Fruit fly (Drosophila melanogaster) whole organism, prepupa: Measurements from ENCODE around the gene CG33191.

ENCODE experiments used
- CG10669 ChIP-seq: fragments of 200-800 bp; sonication (Bioruptor generic); optimal IDR thresholded peaks from 3 replicates; lab custom pipeline; 2018; ENCODE audit warnings: missing biosample characterization, mild to moderate bottlenecking, missing genetic modification characterization, moderate library complexity
- CG11762 ChIP-seq: fragments of 200-800 bp; sonication (Bioruptor generic); optimal IDR thresholded peaks from 3 replicates; lab custom pipeline; 2016; ENCODE audit warnings: missing biosample characterization, missing genetic modification characterization; ENCODE audit not compliant: insufficient read depth
- CG11902 ChIP-seq: fragments of 200-800 bp; sonication (Bioruptor generic); optimal IDR thresholded peaks from 3 replicates; lab custom pipeline; 2016; ENCODE audit warnings: missing biosample characterization, missing genetic modification characterization
- CG15336 ChIP-seq: fragments of 200-800 bp; sonication (Bioruptor generic); IDR thresholded peaks from 2 replicates; pipeline ENCODE4 v1.3.6; 2022; ENCODE audit warnings: missing biosample characterization, missing genetic modification characterization
- CG1621 ChIP-seq: fragments of 200-800 bp; sonication (Bioruptor generic); optimal IDR thresholded peaks from 3 replicates; lab custom pipeline; 2018; ENCODE audit warnings: missing biosample characterization, mild to moderate bottlenecking, missing genetic modification characterization
- CG31627 ChIP-seq: fragments of 200-800 bp; sonication (Bioruptor generic); optimal IDR thresholded peaks from 3 replicates; lab custom pipeline; 2016; ENCODE audit warnings: missing biosample characterization, missing genetic modification characterization
- CG32006 ChIP-seq: fragments of 200-800 bp; sonication (Bioruptor generic); optimal IDR thresholded peaks from 3 replicates; lab custom pipeline; 2017; ENCODE audit warnings: missing biosample characterization, mild to moderate bottlenecking, missing genetic modification characterization
- CG3919 ChIP-seq: fragments of 200-800 bp; sonication (Bioruptor generic); optimal IDR thresholded peaks from 3 replicates; lab custom pipeline; 2016; ENCODE audit warnings: missing biosample characterization, missing genetic modification characterization
- CG6163 ChIP-seq: fragments of 200-800 bp; sonication (Bioruptor generic); IDR thresholded peaks from 3 replicates; pipeline ENCODE4 v1.3.6; 2022; ENCODE audit warnings: missing biosample characterization, missing genetic modification characterization
- CG6792 ChIP-seq: fragments of 200-800 bp; sonication (Bioruptor generic); optimal IDR thresholded peaks from 3 replicates; lab custom pipeline; 2016; ENCODE audit warnings: missing biosample characterization, missing genetic modification characterization
- CG6854 ChIP-seq: fragments of 200-800 bp; sonication (Bioruptor generic); optimal IDR thresholded peaks from 2 replicates; lab custom pipeline; 2017; ENCODE audit warnings: missing biosample characterization, mild to moderate bottlenecking, missing genetic modification characterization
- CG7368 ChIP-seq: fragments of 200-800 bp; sonication (Bioruptor generic); optimal IDR thresholded peaks from 3 replicates; lab custom pipeline; 2016; ENCODE audit warnings: missing biosample characterization, missing genetic modification characterization
- CG8119 ChIP-seq: fragments of 200-800 bp; sonication (Bioruptor generic); IDR thresholded peaks from 3 replicates; pipeline ENCODE4 v1.3.6; 2022; ENCODE audit warnings: missing biosample characterization, missing genetic modification characterization
- CG9139 ChIP-seq: fragments of 200-800 bp; sonication (Bioruptor generic); optimal IDR thresholded peaks from 3 replicates; lab custom pipeline; 2017; ENCODE audit warnings: missing biosample characterization, mild to moderate bottlenecking, missing genetic modification characterization
- Eip78C ChIP-seq: fragments of 200-800 bp; sonication (Bioruptor generic); peaks from one replicate; lab custom pipeline; 2016; ENCODE audit warnings: missing biosample characterization, missing genetic modification characterization
- Eip93F ChIP-seq: fragments of 200-800 bp; sonication (Bioruptor generic); optimal IDR thresholded peaks from 2 replicates; lab custom pipeline; 2016; ENCODE audit warnings: missing biosample characterization, mild to moderate bottlenecking, missing genetic modification characterization
- Ets21C ChIP-seq: fragments of 200-800 bp; sonication (Bioruptor generic); optimal IDR thresholded peaks from 3 replicates; lab custom pipeline; 2016; ENCODE audit warnings: missing biosample characterization, missing genetic modification characterization
- Hr38 ChIP-seq: sonication (Bioruptor generic); optimal IDR thresholded peaks from 2 replicates; lab custom pipeline; 2016; ENCODE audit warnings: missing biosample characterization, missing genetic modification characterization
- Met ChIP-seq: fragments of 200-800 bp; sonication (Bioruptor generic); optimal IDR thresholded peaks from 3 replicates; lab custom pipeline; 2016; ENCODE audit warnings: missing biosample characterization, missing genetic modification characterization
- Smox ChIP-seq: fragments of 200-800 bp; sonication (Bioruptor generic); optimal IDR thresholded peaks from 3 replicates; lab custom pipeline; 2016; ENCODE audit warnings: missing biosample characterization, missing genetic modification characterization
- Sox102F ChIP-seq: fragments of 200-800 bp; sonication (Bioruptor generic); optimal IDR thresholded peaks from 2 replicates; lab custom pipeline; 2016; ENCODE audit warnings: missing biosample characterization, mild to moderate bottlenecking, missing genetic modification characterization
- Sox14 ChIP-seq: fragments of 200-800 bp; sonication (Bioruptor generic); optimal IDR thresholded peaks from 3 replicates; lab custom pipeline; 2016; ENCODE audit warnings: missing biosample characterization, missing genetic modification characterization
- achi ChIP-seq: fragments of 200-800 bp; sonication (Bioruptor generic); optimal IDR thresholded peaks from 3 replicates; lab custom pipeline; 2016; ENCODE audit warnings: missing biosample characterization, missing genetic modification characterization
- acj6 ChIP-seq: fragments of 200-800 bp; sonication (Bioruptor generic); optimal IDR thresholded peaks from 3 replicates; lab custom pipeline; 2016; ENCODE audit warnings: missing biosample characterization, missing genetic modification characterization
- cyc ChIP-seq: fragments of 200-800 bp; sonication (Bioruptor generic); optimal IDR thresholded peaks from 3 replicates; lab custom pipeline; 2016; ENCODE audit warnings: missing biosample characterization, missing genetic modification characterization
- dac ChIP-seq: fragments of 200-800 bp; sonication (Bioruptor generic); optimal IDR thresholded peaks from 2 replicates; lab custom pipeline; 2017; ENCODE audit warnings: missing biosample characterization, mild to moderate bottlenecking, missing genetic modification characterization
- esn ChIP-seq: fragments of 200-800 bp; sonication (Bioruptor generic); optimal IDR thresholded peaks from 2 replicates; lab custom pipeline; 2016; ENCODE audit warnings: missing biosample characterization, mild to moderate bottlenecking, missing genetic modification characterization, moderate library complexity
- fd85E ChIP-seq: fragments of 200-800 bp; sonication (Bioruptor generic); optimal IDR thresholded peaks from 3 replicates; lab custom pipeline; 2016; ENCODE audit warnings: missing biosample characterization, missing genetic modification characterization
- fkh ChIP-seq: fragments of 200-800 bp; sonication (Bioruptor generic); optimal IDR thresholded peaks from 3 replicates; lab custom pipeline; 2017; ENCODE audit warnings: missing biosample characterization, mild to moderate bottlenecking, missing genetic modification characterization, moderate library complexity
- lz ChIP-seq: fragments of 200-800 bp; sonication (Bioruptor generic); optimal IDR thresholded peaks from 3 replicates; lab custom pipeline; 2016; ENCODE audit warnings: missing biosample characterization, missing genetic modification characterization
- net ChIP-seq: fragments of 200-800 bp; sonication (Bioruptor generic); optimal IDR thresholded peaks from 3 replicates; lab custom pipeline; 2016; ENCODE audit warnings: missing biosample characterization, missing genetic modification characterization
- pdm3 ChIP-seq: fragments of 200-800 bp; sonication (Bioruptor generic); optimal IDR thresholded peaks from 3 replicates; lab custom pipeline; 2016; ENCODE audit warnings: missing biosample characterization, missing genetic modification characterization
- ss ChIP-seq, 2 experiments: fragments of 200-800 bp; sonication (Bioruptor generic); optimal IDR thresholded peaks; 2 replicates in 1 of 2; 3 replicates in 1 of 2; lab custom pipeline; 2017 to 2018; ENCODE audit warnings: mild to moderate bottlenecking in 2 of 2, missing biosample characterization in 2 of 2, missing genetic modification characterization in 2 of 2, moderate library complexity in 1 of 2
- svp ChIP-seq: fragments of 200-800 bp; sonication (Bioruptor generic); peaks from one replicate; lab custom pipeline; 2016; ENCODE audit warnings: missing biosample characterization, missing genetic modification characterization
- topi ChIP-seq: fragments of 200-800 bp; sonication (Bioruptor generic); optimal IDR thresholded peaks from 3 replicates; lab custom pipeline; 2016; ENCODE audit warnings: missing biosample characterization, missing genetic modification characterization
- vri ChIP-seq: fragments of 200-800 bp; sonication (Bioruptor generic); optimal IDR thresholded peaks from 3 replicates; lab custom pipeline; 2016; ENCODE audit warnings: missing biosample characterization, mild to moderate bottlenecking, missing genetic modification characterization

CG33191 gene

dm6 chr3R:8747871-8748775 is 31.6 kb downstream of the CG33191 start (continued):
- TF ChIP-seq vri (GFP tag; lab: Kevin White, UChicago) (peak; percentile 70), CG6854 (GFP tag; lab: Kevin White, UChicago) (peak; percentile 33), Sox102F (GFP tag; lab: Kevin White, UChicago) (peak; percentile 86), CG6792 (GFP tag; lab: Kevin White, UChicago) (peak; percentile 77), Met (GFP tag; lab: Kevin White, UChicago) (peak; percentile 87), CG11762 (GFP tag; lab: Kevin White, UChicago) (peak; percentile 68), CG31627 (GFP tag; lab: Kevin White, UChicago) (peak; percentile 79), Eip78C (GFP tag; lab: Kevin White, UChicago) (peak; percentile 96), CG11902 (peak; percentile 52), Hr38 (GFP tag; lab: Kevin White, UChicago) (no peak), cyc (GFP tag; lab: Kevin White, UChicago) (peak; percentile 77), Smox (GFP tag; lab: Kevin White, UChicago) (peak; percentile 88), dac (GFP tag; lab: Kevin White, UChicago) (peak; percentile 73)

dm6 chr3R:8747134-8747870 is 32.4 kb downstream of the CG33191 start, which contains the start of the genes CG9801 and Nasp:
TSS of gene CG9801 (minus strand) at chr3R:8747675.
TSS of gene Nasp (plus strand) at chr3R:8747798.
- TF ChIP-seq svp (GFP tag; lab: Kevin White, UChicago) (peak; percentile 79), Smox (GFP tag; lab: Kevin White, UChicago) (peak; percentile 55), fd85E (peak; percentile 27), topi (GFP tag; lab: Kevin White, UChicago) (peak; percentile 26), Ets21C (GFP tag; lab: Kevin White, UChicago) (no peak), Eip78C (GFP tag; lab: Kevin White, UChicago) (peak; percentile 64), Sox14 (GFP tag; lab: Kevin White, UChicago) (peak; percentile 18), CG6163 (GFP tag; lab: Robert Waterston, UW) (peak; percentile 59; the same call in 2 of the 3 replicates), CG32006 (peak; percentile 1), CG1621 (tag; lab: Kevin White, UChicago) (peak; percentile 22), Sox102F (GFP tag; lab: Kevin White, UChicago) (peak; percentile 5), net (GFP tag; lab: Kevin White, UChicago) (no peak), CG6854 (GFP tag; lab: Kevin White, UChicago) (peak; percentile 15), lz (peak; percentile 45), acj6 (GFP tag; lab: Kevin White, UChicago) (no peak), dac (GFP tag; lab: Kevin White, UChicago) (no peak), fkh (GFP tag; lab: Kevin White, UChicago) (peak; percentile 36), CG15336 (GFP tag; lab: Robert Waterston, UW) (no peak), cyc (GFP tag; lab: Kevin White, UChicago) (no peak), Met (GFP tag; lab: Kevin White, UChicago) (peak; percentile 34), esn (GFP tag; lab: Kevin White, UChicago) (peak; percentile 4), CG7368 (peak; percentile 21), CG10669 (GFP tag; lab: Kevin White, UChicago) (peak; percentile 4), CG9139 (GFP tag; lab: Kevin White, UChicago) (peak; percentile 35), Eip93F (GFP tag; lab: Kevin White, UChicago) (no peak), CG3919 (GFP tag; lab: Kevin White, UChicago) (peak; percentile 37), vri (GFP tag; lab: Kevin White, UChicago) (peak; percentile 33), CG8119 (GFP tag; lab: Robert Waterston, UW) (0 out of 3 replicates have a peak, but pooled peaks have one; percentile 20), ss (GFP tag; optimal IDR thresholded peaks at IDR 0.05; lab: Kevin White, UChicago) (no peak), CG31627 (GFP tag; lab: Kevin White, UChicago) (peak; percentile 21), pdm3 (GFP tag; lab: Kevin White, UChicago) (peak; percentile 3), achi (no peak)
- TF ChIP-seq, all 60 proteins: peak for 23
